Worm (Caenorhabditis elegans) whole organism, L2 larva: ENCODE data around the gene Y119D3B.21.

Experiments
- F13H6.1 ChIP-seq: sonication (generic microtip); optimal IDR thresholded peaks from 2 replicates; lab custom pipeline; 2016; ENCODE audit warnings: missing genetic modification characterization, missing compliant biosample characterization
- lin-39 ChIP-seq: fragments of 150-350 bp; optimal IDR thresholded peaks from 2 replicates; lab custom pipeline; 2014; ENCODE audit warnings: missing biosample characterization, missing genetic modification reagents, missing genetic modification characterization
- mdl-1 ChIP-seq, 2 experiments: fragments of 150-350 bp in 1 of 2; sonication (generic microtip) in 1 of 2; optimal IDR thresholded peaks; 2 replicates each; lab custom pipeline; 2017; ENCODE audit warnings: missing biosample characterization in 2 of 2, missing genetic modification characterization in 2 of 2
- ztf-4 ChIP-seq: fragments of 150-350 bp; optimal IDR thresholded peaks from 2 replicates; lab custom pipeline; 2014; ENCODE audit warnings: missing biosample characterization, missing genetic modification characterization

ce11 chrIII:1206331-1206730, 8.5 kb upstream of the Y119D3B.21 start:
- no peak for TF ChIP-seq F13H6.1 (tag; lab: Kevin White, UChicago)
- TF ChIP-seq lin-39 = no peak
- no peak for TF ChIP-seq ztf-4 (tag; lab: Kevin White, UChicago)
- no peak for TF ChIP-seq mdl-1 (tag; optimal IDR thresholded peaks at IDR 0.05; lab: Kevin White, UChicago)
